Worm (Caenorhabditis elegans) whole organism, young adult: ENCODE data around the gene C02F5.3.

ENCODE experiments used
- B0019.2 ChIP-seq: fragments of 200-800 bp; sonication (Bioruptor generic); conservative IDR thresholded peaks from 2 replicates; pipeline ENCODE4 v1.3.6; 2022; ENCODE audit warnings: missing genetic modification reagents, missing genetic modification characterization, missing compliant biosample characterization
- B0035.1 ChIP-seq: sonication (generic microtip); optimal IDR thresholded peaks from 2 replicates; lab custom pipeline; 2016; ENCODE audit warnings: missing genetic modification characterization, mild to moderate bottlenecking, missing compliant biosample characterization, missing genotype, missing genetic modification reagents
- B0261.1 ChIP-seq: sonication (generic microtip); optimal IDR thresholded peaks from 2 replicates; lab custom pipeline; 2016; ENCODE audit warnings: mild to moderate bottlenecking, missing genetic modification characterization, moderate library complexity, missing compliant biosample characterization
- B0336.3 ChIP-seq: fragments of 200-800 bp; sonication (Bioruptor generic); IDR thresholded peaks from 2 replicates; pipeline ENCODE4 v1.3.6; 2022; ENCODE audit warnings: missing genetic modification characterization, missing compliant biosample characterization
- C17E4.6 ChIP-seq: fragments of 200-800 bp; sonication (Bioruptor generic); IDR thresholded peaks from 2 replicates; pipeline ENCODE4 v1.3.6; 2022; ENCODE audit warnings: missing genetic modification reagents, missing genetic modification characterization, missing compliant biosample characterization
- F22D6.2 ChIP-seq: sonication (generic microtip); optimal IDR thresholded peaks from 2 replicates; lab custom pipeline; 2016; ENCODE audit warnings: mild to moderate bottlenecking, missing genetic modification characterization, missing compliant biosample characterization
- F23B12.7 ChIP-seq: sonication (generic microtip); optimal IDR thresholded peaks from 2 replicates; lab custom pipeline; 2017; ENCODE audit warnings: missing genetic modification characterization, mild to moderate bottlenecking, missing compliant biosample characterization, antibody characterized with exemption, moderate library complexity; ENCODE audit not compliant: insufficient read depth
- T07F8.4 ChIP-seq: sonication (generic microtip); optimal IDR thresholded peaks from 2 replicates; lab custom pipeline; 2016; ENCODE audit warnings: mild to moderate bottlenecking, missing genetic modification characterization, moderate library complexity, missing compliant biosample characterization
- Y53G8AR.9 ChIP-seq: fragments of 200-800 bp; sonication (Bioruptor generic); conservative IDR thresholded peaks from 2 replicates; pipeline ENCODE4 v1.3.6; 2022; ENCODE audit warnings: missing genetic modification reagents, missing genetic modification characterization, missing compliant biosample characterization
- Y56A3A.18 ChIP-seq: fragments of 200-800 bp; sonication (Bioruptor generic); IDR thresholded peaks from 2 replicates; pipeline ENCODE4 v1.3.6; 2022; ENCODE audit warnings: missing genetic modification reagents, missing genetic modification characterization, missing compliant biosample characterization
- akir-1 ChIP-seq: fragments of 200-800 bp; sonication (Bioruptor generic); optimal IDR thresholded peaks from 2 replicates; lab custom pipeline; 2018; ENCODE audit warnings: mild to moderate bottlenecking, missing genetic modification characterization, moderate library complexity, missing compliant biosample characterization
- aptf-3 ChIP-seq: fragments of 200-800 bp; sonication (Bioruptor generic); IDR thresholded peaks from 2 replicates; pipeline ENCODE4 v1.3.6; 2022; ENCODE audit warnings: missing genetic modification characterization, missing compliant biosample characterization
- attf-6 ChIP-seq: fragments of 200-800 bp; sonication (Bioruptor generic); IDR thresholded peaks from 2 replicates; pipeline ENCODE4 v1.3.6; 2022; ENCODE audit warnings: missing genetic modification reagents, missing genetic modification characterization, missing compliant biosample characterization
- bed-1 ChIP-seq: fragments of 200-800 bp; sonication (Bioruptor generic); IDR thresholded peaks from 2 replicates; pipeline ENCODE4 v1.3.6; 2022; ENCODE audit warnings: missing genetic modification reagents, missing genetic modification characterization, missing compliant biosample characterization
- ceh-40 ChIP-seq: fragments of 200-800 bp; sonication (Bioruptor generic); IDR thresholded peaks from 2 replicates; pipeline ENCODE4 v1.3.6; 2022; ENCODE audit warnings: missing genetic modification characterization, missing compliant biosample characterization
- ceh-79 ChIP-seq: sonication (generic microtip); optimal IDR thresholded peaks from 2 replicates; lab custom pipeline; 2017; ENCODE audit warnings: mild to moderate bottlenecking, missing genetic modification characterization, missing compliant biosample characterization
- chd-7 ChIP-seq: sonication (generic microtip); optimal IDR thresholded peaks from 2 replicates; lab custom pipeline; 2016; ENCODE audit warnings: mild to moderate bottlenecking, missing genetic modification characterization, moderate library complexity, missing compliant biosample characterization
- die-1 ChIP-seq: sonication (generic microtip); optimal IDR thresholded peaks from 2 replicates; lab custom pipeline; 2016; ENCODE audit warnings: missing genotype, mild to moderate bottlenecking, missing genetic modification characterization, missing compliant biosample characterization
- dpff-1 ChIP-seq: sonication (generic microtip); optimal IDR thresholded peaks from 2 replicates; lab custom pipeline; 2017; ENCODE audit warnings: mild to moderate bottlenecking, missing genetic modification characterization, missing compliant biosample characterization
- egl-18 ChIP-seq: fragments of 200-800 bp; sonication (Bioruptor generic); IDR thresholded peaks from 2 replicates; pipeline ENCODE4 v1.3.6; 2022; ENCODE audit warnings: missing genetic modification reagents, missing genetic modification characterization, missing compliant biosample characterization
- egl-44 ChIP-seq: fragments of 200-800 bp; sonication (Bioruptor generic); IDR thresholded peaks from 2 replicates; pipeline ENCODE4 v1.3.6; 2022; ENCODE audit warnings: missing genetic modification reagents, missing genetic modification characterization, missing compliant biosample characterization
- ekl-4 ChIP-seq: fragments of 200-800 bp; sonication (Bioruptor generic); IDR thresholded peaks from 2 replicates; pipeline ENCODE4 v1.3.6; 2022; ENCODE audit warnings: missing genetic modification reagents, missing genetic modification characterization, missing compliant biosample characterization
- ets-4 ChIP-seq: fragments of 200-800 bp; sonication (Bioruptor generic); optimal IDR thresholded peaks from 2 replicates; lab custom pipeline; 2018; ENCODE audit warnings: mild to moderate bottlenecking, missing genetic modification characterization, missing compliant biosample characterization
- him-1 ChIP-seq: sonication (generic microtip); optimal IDR thresholded peaks from 2 replicates; lab custom pipeline; 2016; ENCODE audit warnings: missing genotype, missing genetic modification reagents, missing genetic modification characterization, missing compliant biosample characterization
- let-607 ChIP-seq, 2 experiments: fragments of 200-800 bp in 1 of 2; sonication (Bioruptor generic) in 1 of 2; sonication (generic microtip) in 1 of 2; optimal IDR thresholded peaks; 2 replicates each; lab custom pipeline; 2016 to 2018; ENCODE audit warnings: mild to moderate bottlenecking in 2 of 2, missing compliant biosample characterization in 2 of 2, missing genetic modification characterization in 2 of 2, moderate library complexity in 2 of 2, missing genotype in 1 of 2
- lin-35 ChIP-seq, 3 experiments: fragments of 150-350 bp in 2 of 3; sonication (generic microtip) in 1 of 3; optimal IDR thresholded peaks; 2 replicates each; lab custom pipeline; 2014 to 2018; ENCODE audit warnings: missing biosample characterization in 3 of 3, missing genetic modification characterization in 3 of 3, missing genetic modification reagents in 3 of 3
- lin-40 ChIP-seq: sonication (generic microtip); optimal IDR thresholded peaks from 2 replicates; lab custom pipeline; 2016; ENCODE audit warnings: missing genetic modification characterization, mild to moderate bottlenecking, missing compliant biosample characterization, missing genotype, missing genetic modification reagents
- lin-54 ChIP-seq: fragments of 200-800 bp; sonication (Bioruptor generic); optimal IDR thresholded peaks from 2 replicates; lab custom pipeline; 2018; ENCODE audit warnings: mild to moderate bottlenecking, missing genetic modification characterization, missing compliant biosample characterization
- lsy-27 ChIP-seq: sonication (generic microtip); optimal IDR thresholded peaks from 2 replicates; lab custom pipeline; 2017; ENCODE audit warnings: missing genetic modification characterization, mild to moderate bottlenecking, missing compliant biosample characterization, antibody characterized with exemption, missing genotype, borderline replicate concordance; ENCODE audit not compliant: insufficient read depth
- madf-10 ChIP-seq: sonication (generic microtip); optimal IDR thresholded peaks from 2 replicates; lab custom pipeline; 2016; ENCODE audit warnings: mild to moderate bottlenecking, missing genetic modification characterization, missing compliant biosample characterization
- mcd-1 ChIP-seq: fragments of 200-800 bp; sonication (Bioruptor generic); IDR thresholded peaks from 2 replicates; pipeline ENCODE4 v1.3.6; 2022; ENCODE audit warnings: missing genetic modification reagents, missing genetic modification characterization, missing compliant biosample characterization
- nfya-2 ChIP-seq: fragments of 200-800 bp; sonication (Bioruptor generic); IDR thresholded peaks from 2 replicates; pipeline ENCODE4 v1.3.6; 2022; ENCODE audit warnings: missing genetic modification reagents, missing genetic modification characterization, missing compliant biosample characterization
- nfyb-1 ChIP-seq: fragments of 200-800 bp; sonication (Bioruptor generic); IDR thresholded peaks from 2 replicates; pipeline ENCODE4 v1.3.6; 2022; ENCODE audit warnings: missing genetic modification reagents, missing genetic modification characterization, missing compliant biosample characterization
- nhr-120 ChIP-seq: fragments of 200-800 bp; sonication (Bioruptor generic); IDR thresholded peaks from 2 replicates; pipeline ENCODE4 v1.3.6; 2022; ENCODE audit warnings: missing genetic modification characterization, missing compliant biosample characterization
- nhr-80 ChIP-seq: sonication (generic microtip); optimal IDR thresholded peaks from 2 replicates; lab custom pipeline; 2016; ENCODE audit warnings: missing genetic modification characterization, missing compliant biosample characterization
- nhr-90 ChIP-seq: sonication (generic microtip); optimal IDR thresholded peaks from 2 replicates; lab custom pipeline; 2016; ENCODE audit warnings: missing genotype, mild to moderate bottlenecking, missing genetic modification characterization, missing compliant biosample characterization
- sea-2 ChIP-seq: fragments of 200-800 bp; sonication (Bioruptor generic); IDR thresholded peaks from 2 replicates; pipeline ENCODE4 v1.3.6; 2022; ENCODE audit warnings: missing genetic modification characterization, missing compliant biosample characterization
- snpc-1.1 ChIP-seq: sonication (generic microtip); optimal IDR thresholded peaks from 2 replicates; lab custom pipeline; 2017; ENCODE audit warnings: missing genetic modification characterization, mild to moderate bottlenecking, missing compliant biosample characterization, antibody characterized with exemption, moderate library complexity, missing genotype, missing genetic modification reagents; ENCODE audit not compliant: insufficient read depth
- snpc-1.3 ChIP-seq: sonication (generic microtip); optimal IDR thresholded peaks from 2 replicates; lab custom pipeline; 2017; ENCODE audit warnings: missing genetic modification characterization, mild to moderate bottlenecking, missing compliant biosample characterization, antibody characterized with exemption, moderate library complexity, missing genotype, missing genetic modification reagents; ENCODE audit not compliant: insufficient read depth
- sptf-2 ChIP-seq: fragments of 200-800 bp; sonication (Bioruptor generic); optimal IDR thresholded peaks from 2 replicates; lab custom pipeline; 2018; ENCODE audit warnings: mild to moderate bottlenecking, missing genetic modification characterization, missing compliant biosample characterization
- tlf-1 ChIP-seq: fragments of 200-800 bp; sonication (Bioruptor generic); optimal IDR thresholded peaks from 2 replicates; lab custom pipeline; 2018; ENCODE audit warnings: mild to moderate bottlenecking, missing genetic modification characterization, missing compliant biosample characterization
- ztf-25 ChIP-seq: fragments of 200-800 bp; sonication (Bioruptor generic); IDR thresholded peaks from 2 replicates; pipeline ENCODE4 v1.3.6; 2022; ENCODE audit warnings: missing genetic modification reagents, missing genetic modification characterization, missing compliant biosample characterization
- ztf-28 ChIP-seq: fragments of 200-800 bp; sonication (Bioruptor generic); IDR thresholded peaks from 2 replicates; pipeline ENCODE4 v1.3.6; 2022; ENCODE audit warnings: missing genetic modification reagents, missing genetic modification characterization, missing compliant biosample characterization
- ztf-3 ChIP-seq: fragments of 200-800 bp; sonication (Bioruptor generic); optimal IDR thresholded peaks from 2 replicates; lab custom pipeline; 2018; ENCODE audit warnings: mild to moderate bottlenecking, missing genetic modification characterization, missing compliant biosample characterization

C02F5.3 gene

ce11 chrIII:8239325-8239724 is 6.4 kb upstream of the C02F5.3 start, which contains the start of gene tsp-1:
Gene tsp-1 (minus strand): TSS chrIII:8239423.
- no peak for TF ChIP-seq him-1 (tag; lab: Kevin White, UChicago)
- no peak for TF ChIP-seq lsy-27 (tag; lab: Kevin White, UChicago)
- TF ChIP-seq ceh-40 (GFP tag; lab: Robert Waterston, UW): no peak
- no peak for TF ChIP-seq ztf-28 (GFP tag; lab: Robert Waterston, UW)

- TF ChIP-seq snpc-1.3 (tag; lab: Kevin White, UChicago): no peak
- TF ChIP-seq nhr-80 (tag; lab: Kevin White, UChicago): peak; percentile 28
Observed at ce11 chrIII:8240247-8240646, 5.4 kb upstream of the C02F5.3 start.

ce11 chrIII:8240948-8241347 is 4.7 kb upstream of the C02F5.3 start:
- TF ChIP-seq lin-54 (GFP tag; lab: Kevin White, UChicago) (no peak), let-607 (tag; optimal IDR thresholded peaks at IDR 0.05; lab: Kevin White, UChicago) (no peak), die-1 (tag; lab: Kevin White, UChicago) (no peak), mcd-1 (no peak), C17E4.6 (GFP tag; lab: Robert Waterston, UW) (no peak), sptf-2 (GFP tag; lab: Kevin White, UChicago) (no peak), lin-35 (GFP tag; optimal IDR thresholded peaks at IDR 0.05; lab: Kevin White, UChicago) (no peak)

ce11 chrIII:8242809-8243208 is 2.9 kb upstream of the C02F5.3 start, which contains the start of gene C02F5.12:
Gene C02F5.12 (minus strand): TSS chrIII:8243029.
- TF ChIP-seq sea-2 (GFP tag; lab: Robert Waterston, UW) (no peak), T07F8.4 (no peak), nfya-2 (0 out of 2 replicates have a peak, but pooled peaks have one; percentile 69), B0336.3 (peak; percentile 42; the same call in 1 of the 2 replicates), B0035.1 (tag; lab: Kevin White, UChicago) (no peak), egl-44 (GFP tag; lab: Robert Waterston, UW) (no peak), ets-4 (GFP tag; lab: Kevin White, UChicago) (no peak), bed-1 (GFP tag; lab: Robert Waterston, UW) (no peak), madf-10 (tag; lab: Kevin White, UChicago) (no peak), ekl-4 (GFP tag; lab: Robert Waterston, UW) (peak; percentile 56), snpc-1.1 (tag; lab: Kevin White, UChicago) (no peak), ztf-25 (GFP tag; lab: Robert Waterston, UW) (no peak), nhr-90 (tag; lab: Kevin White, UChicago) (no peak), egl-18 (GFP tag; lab: Robert Waterston, UW) (no peak), ztf-3 (no peak), B0019.2 (no peak), nfyb-1 (0 out of 2 replicates have a peak, but pooled peaks have one; percentile 31), F22D6.2 (tag; lab: Kevin White, UChicago) (no peak), lin-40 (tag; lab: Kevin White, UChicago) (no peak), tlf-1 (GFP tag; lab: Kevin White, UChicago) (peak; percentile 35), chd-7 (tag; lab: Kevin White, UChicago) (no peak), attf-6 (GFP tag; lab: Robert Waterston, UW) (no peak), Y53G8AR.9 (GFP tag; lab: Robert Waterston, UW) (peak; percentile 69), ceh-79 (tag; lab: Kevin White, UChicago) (no peak), F23B12.7 (tag; lab: Kevin White, UChicago) (no peak), nhr-120 (GFP tag; lab: Robert Waterston, UW) (no peak), aptf-3 (no peak), dpff-1 (tag; lab: Kevin White, UChicago) (no peak), B0261.1 (tag; lab: Kevin White, UChicago) (no peak), akir-1 (no peak), Y56A3A.18 (GFP tag; lab: Robert Waterston, UW) (no peak)
